Worm (Caenorhabditis elegans) whole organism, L1 larva: ENCODE results near the gene nlp-63.
A peak's percentile ranks its signal among the peaks of the same experiment; 100 is the strongest.

Experiments
- F16B12.6 ChIP-seq: fragments of 150-350 bp; optimal IDR thresholded peaks from 2 replicates; lab custom pipeline; 2014; ENCODE audit warnings: missing biosample characterization, missing genetic modification characterization
- alr-1 ChIP-seq: fragments of 200-800 bp; sonication (Bioruptor generic); optimal IDR thresholded peaks from 2 replicates; lab custom pipeline; 2018; ENCODE audit warnings: borderline replicate concordance, mild to moderate bottlenecking, missing genetic modification characterization, missing compliant biosample characterization
- aly-2 ChIP-seq: fragments of 150-350 bp; optimal IDR thresholded peaks from 2 replicates; lab custom pipeline; 2014; ENCODE audit warnings: missing biosample characterization, missing genetic modification characterization
- ceh-63 ChIP-seq: fragments of 200-800 bp; sonication (Bioruptor generic); optimal IDR thresholded peaks from 2 replicates; lab custom pipeline; 2018; ENCODE audit warnings: mild to moderate bottlenecking, missing genetic modification characterization, missing compliant biosample characterization
- ceh-90 ChIP-seq: sonication (generic microtip); optimal IDR thresholded peaks from 2 replicates; lab custom pipeline; 2016; ENCODE audit warnings: missing genetic modification characterization, missing compliant biosample characterization
- dsc-1 ChIP-seq: sonication (generic microtip); optimal IDR thresholded peaks from 2 replicates; lab custom pipeline; 2016; ENCODE audit warnings: mild to moderate bottlenecking, missing genetic modification characterization, missing compliant biosample characterization
- efl-1 ChIP-seq, 4 experiments: fragments of 150-350 bp; optimal IDR thresholded peaks in 3 of 4; peaks in 1 of 4; 1 replicate in 1 of 4; 2 replicates in 3 of 4; lab custom pipeline; 2014; ENCODE audit warnings: missing biosample characterization in 2 of 4, missing genetic modification characterization in 2 of 4, missing genetic modification reagents in 2 of 4
- efl-3 ChIP-seq: fragments of 200-800 bp; sonication (Bioruptor generic); optimal IDR thresholded peaks from 2 replicates; lab custom pipeline; 2018; ENCODE audit warnings: mild to moderate bottlenecking, missing genetic modification characterization, missing compliant biosample characterization
- egl-27 ChIP-seq, 2 experiments: fragments of 150-350 bp in 1 of 2; sonication (generic microtip); optimal IDR thresholded peaks; 3 replicates each; lab custom pipeline; 2017 to 2018; ENCODE audit warnings: missing biosample characterization in 2 of 2, missing genetic modification characterization in 2 of 2, missing genetic modification reagents in 2 of 2
- elt-2 ChIP-seq: sonication (generic microtip); optimal IDR thresholded peaks from 2 replicates; lab custom pipeline; 2016; ENCODE audit warnings: missing genetic modification characterization, mild to moderate bottlenecking, inconsistent platforms, missing compliant biosample characterization, missing genetic modification reagents
- fkh-8 ChIP-seq: sonication (generic microtip); optimal IDR thresholded peaks from 2 replicates; lab custom pipeline; 2016; ENCODE audit warnings: mild to moderate bottlenecking, missing genetic modification characterization, missing compliant biosample characterization
- fos-1 ChIP-seq: fragments of 150-350 bp; optimal IDR thresholded peaks from 2 replicates; lab custom pipeline; 2014; ENCODE audit warnings: missing biosample characterization, missing genetic modification characterization
- hpl-2 ChIP-seq: fragments of 150-350 bp; optimal IDR thresholded peaks from 2 replicates; lab custom pipeline; 2014; ENCODE audit warnings: missing biosample characterization, missing genetic modification reagents, missing genetic modification characterization
- irx-1 ChIP-seq: sonication (generic microtip); optimal IDR thresholded peaks from 2 replicates; lab custom pipeline; 2016; ENCODE audit warnings: missing genetic modification characterization, missing compliant biosample characterization
- jun-1 ChIP-seq: fragments of 150-350 bp; optimal IDR thresholded peaks from 2 replicates; lab custom pipeline; 2014; ENCODE audit warnings: missing biosample characterization, missing genetic modification reagents, missing genetic modification characterization
- lin-14 ChIP-seq: fragments of 200-800 bp; sonication (Bioruptor generic); optimal IDR thresholded peaks from 2 replicates; lab custom pipeline; 2018; ENCODE audit warnings: mild to moderate bottlenecking, missing genetic modification characterization, moderate library complexity, missing compliant biosample characterization
- lin-35 ChIP-seq, 2 experiments: fragments of 150-350 bp; optimal IDR thresholded peaks; 2 replicates each; lab custom pipeline; 2014; ENCODE audit warnings: missing biosample characterization in 2 of 2, missing genetic modification characterization in 2 of 2, missing genetic modification reagents in 2 of 2
- lin-39 ChIP-seq: fragments of 150-350 bp; optimal IDR thresholded peaks from 2 replicates; lab custom pipeline; 2014; ENCODE audit warnings: missing biosample characterization, missing genetic modification reagents, missing genetic modification characterization
- lsy-2 ChIP-seq, 2 experiments: fragments of 150-350 bp; optimal IDR thresholded peaks; 2 replicates each; lab custom pipeline; 2014; ENCODE audit warnings: missing biosample characterization in 2 of 2, missing genetic modification characterization in 2 of 2
- mdl-1 ChIP-seq, 2 experiments: fragments of 150-350 bp; optimal IDR thresholded peaks; 2 replicates each; lab custom pipeline; 2014 to 2017; ENCODE audit warnings: missing biosample characterization in 2 of 2, missing genetic modification characterization in 2 of 2, inconsistent platforms in 1 of 2
- nhr-11 ChIP-seq: fragments of 150-350 bp; optimal IDR thresholded peaks from 2 replicates; lab custom pipeline; 2014; ENCODE audit warnings: missing biosample characterization, missing genetic modification characterization
- nhr-19 ChIP-seq: fragments of 200-800 bp; sonication (Bioruptor generic); conservative IDR thresholded peaks from 2 replicates; pipeline ENCODE4 v1.3.6; 2022; ENCODE audit warnings: missing genetic modification characterization, missing compliant biosample characterization
- nhr-71 ChIP-seq: sonication (generic microtip); optimal IDR thresholded peaks from 2 replicates; lab custom pipeline; 2016; ENCODE audit warnings: mild to moderate bottlenecking, missing genetic modification characterization, moderate library complexity, missing compliant biosample characterization
- nhr-77 ChIP-seq: fragments of 150-350 bp; optimal IDR thresholded peaks from 2 replicates; lab custom pipeline; 2014; ENCODE audit warnings: missing biosample characterization, missing genetic modification characterization
- nhr-84 ChIP-seq: sonication (generic microtip); optimal IDR thresholded peaks from 2 replicates; lab custom pipeline; 2017; ENCODE audit warnings: missing biosample characterization, missing genetic modification characterization
- nhr-85 ChIP-seq: sonication (generic microtip); peaks from one replicate; lab custom pipeline; 2016; ENCODE audit warnings: missing genetic modification characterization, inconsistent platforms, missing compliant biosample characterization
- nhr-90 ChIP-seq: sonication (generic microtip); optimal IDR thresholded peaks from 2 replicates; lab custom pipeline; 2016; ENCODE audit warnings: mild to moderate bottlenecking, missing genetic modification characterization, missing compliant biosample characterization; ENCODE audit not compliant: poor library complexity
- tlp-1 ChIP-seq: fragments of 150-350 bp; optimal IDR thresholded peaks from 2 replicates; lab custom pipeline; 2014; ENCODE audit warnings: missing biosample characterization, missing genetic modification characterization
- unc-130 ChIP-seq: fragments of 150-350 bp; optimal IDR thresholded peaks from 2 replicates; lab custom pipeline; 2017; ENCODE audit warnings: missing biosample characterization, missing genetic modification characterization, inconsistent platforms
- vab-15 ChIP-seq: sonication (generic microtip); optimal IDR thresholded peaks from 2 replicates; lab custom pipeline; 2017; ENCODE audit warnings: missing genotype, mild to moderate bottlenecking, missing genetic modification characterization, missing compliant biosample characterization

Gene nlp-63

DNA sequence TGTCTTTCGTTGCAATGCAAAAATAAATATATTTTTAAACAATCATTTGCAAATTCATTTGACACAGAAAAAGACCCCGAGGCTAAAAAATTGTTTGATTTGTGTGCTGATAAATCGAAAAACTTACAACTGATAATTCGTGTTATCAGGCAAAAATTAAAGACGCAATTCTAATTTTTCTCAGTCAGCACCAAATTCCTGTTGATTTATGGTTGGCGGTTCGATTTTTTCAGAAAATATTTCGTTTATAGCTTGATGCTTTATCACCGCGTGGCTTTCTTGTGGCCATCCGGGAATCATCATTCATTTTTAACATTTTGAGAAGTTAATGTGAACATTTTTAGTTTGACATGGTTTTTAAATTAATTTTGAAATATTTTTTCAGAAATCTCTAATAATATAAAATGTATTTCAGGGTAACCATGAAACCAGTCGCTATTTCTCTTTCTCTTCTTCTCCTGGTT lies 16.0 kb upstream of the nlp-63 start, which contains the start of gene asah-2:
TSS of gene asah-2 (plus strand) at position 414 of the 464 bp plus-strand sequence.
- TF ChIP-seq nhr-90 (tag; lab: Kevin White, UChicago) = peak; percentile 2
- TF ChIP-seq elt-2 (tag; lab: Kevin White, UChicago) = peak; percentile 83
- TF ChIP-seq F16B12.6 (tag; lab: Kevin White, UChicago) = no peak
- TF ChIP-seq aly-2 (tag; lab: Kevin White, UChicago) = no peak
- TF ChIP-seq fos-1 (tag; lab: Kevin White, UChicago) = no peak
- no peak for TF ChIP-seq alr-1 (tag; lab: Kevin White, UChicago)
- no peak for TF ChIP-seq nhr-19

DNA sequence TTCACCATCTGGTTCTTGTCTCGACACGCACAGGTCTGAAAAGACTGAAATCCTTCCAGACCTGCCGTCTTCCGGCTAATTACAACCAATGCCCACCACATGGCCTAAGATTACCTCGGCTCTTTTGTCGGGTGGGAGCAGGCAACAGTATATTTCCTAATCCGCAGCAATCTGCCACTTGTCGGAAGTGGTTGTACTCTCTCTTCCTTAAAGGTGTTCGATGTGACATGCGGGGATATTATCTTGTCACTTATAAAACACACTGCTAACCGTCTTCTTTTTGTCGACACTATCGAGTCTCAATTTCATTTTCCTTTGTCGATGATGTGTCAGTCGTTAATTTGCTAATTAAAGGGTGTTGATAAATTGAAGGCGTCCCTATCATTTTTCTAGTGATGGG lies 11.1 kb upstream of the nlp-63 start, which contains the start of gene F27E5.3:
TSS of gene F27E5.3 (minus strand) at position 101 of the 400 bp plus-strand sequence.
- TF ChIP-seq nhr-85 (no peak), egl-27 (tag; optimal IDR thresholded peaks at IDR 0.05; lab: Kevin White, UChicago) (no peak), unc-130 (tag; lab: Kevin White, UChicago) (no peak), nhr-84 (no peak), mdl-1 (tag; optimal IDR thresholded peaks at IDR 0.05; lab: Kevin White, UChicago) (no peak), ceh-63 (no peak), hpl-2 (GFP tag; lab: Kevin White, UChicago) (no peak), jun-1 (no peak), nhr-90 (tag; lab: Kevin White, UChicago) (no peak)

DNA sequence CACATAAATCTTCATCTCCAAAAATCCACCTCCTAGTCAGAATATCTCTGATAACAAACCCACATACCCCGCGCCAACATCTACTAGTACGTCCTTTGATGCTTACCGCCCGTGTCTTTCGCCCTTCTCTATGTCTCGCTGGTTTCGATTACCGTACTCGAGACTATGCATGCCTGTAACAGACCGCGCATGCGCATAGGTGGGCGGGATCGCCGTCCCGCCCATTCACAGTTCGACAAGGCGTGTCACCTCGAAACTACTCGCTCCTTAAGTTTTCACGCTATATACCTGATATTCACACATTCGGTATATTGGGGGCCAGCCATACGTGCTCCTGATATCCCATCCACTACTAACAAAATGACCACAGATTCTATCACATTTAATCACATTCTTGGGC lies 8.7 kb upstream of the nlp-63 start, which contains the start of gene pax-3:
TSS of gene pax-3 (plus strand) at position 83 of the 400 bp plus-strand sequence.
- TF ChIP-seq elt-2 (tag; lab: Kevin White, UChicago) (no peak), efl-3 (GFP tag; lab: Kevin White, UChicago) (no peak), lin-14 (GFP tag; lab: Kevin White, UChicago) (peak; percentile 12), nhr-85 (peak; percentile 87), lin-39 (tag; lab: Kevin White, UChicago) (no peak), tlp-1 (no peak), lsy-2 (tag; optimal IDR thresholded peaks at IDR 0.05; lab: Kevin White, UChicago) (peak in 1 of 2 experiments; percentile 69)

DNA sequence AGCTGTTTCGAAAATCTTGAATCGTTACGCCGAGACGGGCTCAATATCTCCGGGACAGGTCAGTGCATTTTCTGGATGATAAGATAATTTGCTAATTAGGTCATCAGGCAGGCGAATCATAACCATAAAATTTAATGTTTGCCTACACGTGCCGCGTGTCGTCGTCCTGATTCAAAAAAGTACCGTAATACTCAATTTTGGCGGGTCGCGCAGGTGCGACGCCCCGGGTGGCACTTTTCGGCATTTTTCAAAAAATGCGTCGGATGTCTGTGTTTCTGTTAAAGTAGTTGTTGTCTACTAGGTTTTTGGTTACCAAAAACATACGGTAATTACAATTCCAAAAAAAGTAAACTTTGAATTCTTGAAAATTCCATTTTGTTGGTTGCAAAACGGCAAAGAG lies 7.7 kb upstream of the nlp-63 start:
- TF ChIP-seq nhr-85 = peak; percentile 64
- no peak for TF ChIP-seq efl-1 (optimal IDR thresholded peaks at IDR 0.05; lab: Kevin White, UChicago)
- TF ChIP-seq efl-1 (GFP tag; optimal IDR thresholded peaks at IDR 0.05 in 1 of 2; lab: Kevin White, UChicago) = peak in 1 of 2 experiments; percentile 49
- TF ChIP-seq jun-1 = no peak
- TF ChIP-seq lsy-2 (tag; optimal IDR thresholded peaks at IDR 0.05; lab: Kevin White, UChicago) = peak in 1 of 2 experiments; percentile 47
- no peak for TF ChIP-seq alr-1 (tag; lab: Kevin White, UChicago)
- TF ChIP-seq vab-15 (tag; lab: Kevin White, UChicago) = peak; percentile 60

DNA sequence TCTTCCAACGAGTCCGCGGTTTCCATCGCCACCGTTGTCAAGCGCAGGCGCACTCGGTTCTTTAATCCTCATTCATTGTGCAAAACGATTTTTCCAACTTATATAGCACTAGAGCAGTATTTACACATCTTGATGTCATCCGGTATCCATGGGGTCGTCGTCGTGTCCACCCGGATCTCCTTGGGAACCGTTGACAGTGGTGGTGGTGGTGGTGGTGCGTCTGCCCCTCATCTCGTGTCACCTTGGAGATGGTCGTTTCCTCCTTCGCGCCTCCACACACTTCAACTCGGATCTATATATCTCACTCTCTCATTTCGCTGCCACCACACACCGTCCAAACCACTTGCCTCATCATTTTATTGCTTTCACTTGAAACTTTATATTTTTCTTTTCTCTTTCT lies 7.6 kb downstream of the nlp-63 start:
- TF ChIP-seq lin-35 (GFP tag; optimal IDR thresholded peaks at IDR 0.05; lab: Kevin White, UChicago) = no peak
- TF ChIP-seq fkh-8 (tag; lab: Kevin White, UChicago) = peak; percentile 63
- no peak for TF ChIP-seq nhr-71 (tag; lab: Kevin White, UChicago)

DNA sequence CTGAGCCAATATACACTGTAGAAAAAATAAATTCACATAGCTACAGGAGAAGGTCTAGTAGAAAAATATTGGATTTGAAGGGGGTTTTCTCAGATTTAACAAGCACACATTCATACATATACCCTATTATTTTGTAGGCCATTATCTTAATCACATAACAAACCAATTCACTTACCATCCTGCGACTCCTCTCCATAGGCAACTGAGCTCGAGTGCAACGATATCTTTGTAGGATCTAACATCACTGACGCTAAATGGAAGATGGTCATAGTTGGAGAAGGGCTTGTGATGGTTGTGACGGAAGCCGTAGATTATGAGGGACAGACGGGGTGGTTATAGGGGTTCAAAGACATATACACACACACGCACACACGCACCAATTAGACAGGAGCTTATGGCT lies 8.9 kb downstream of the nlp-63 start:
- TF ChIP-seq ceh-90 (tag; lab: Kevin White, UChicago) = no peak
- no peak for TF ChIP-seq nhr-90 (tag; lab: Kevin White, UChicago)
- TF ChIP-seq irx-1 (tag; lab: Kevin White, UChicago) = no peak
- TF ChIP-seq egl-27 (tag; optimal IDR thresholded peaks at IDR 0.05; lab: Kevin White, UChicago) = no peak
- no peak for TF ChIP-seq nhr-84
- TF ChIP-seq efl-1 (optimal IDR thresholded peaks at IDR 0.05; lab: Kevin White, UChicago) = no peak
- TF ChIP-seq efl-1 (GFP tag; optimal IDR thresholded peaks at IDR 0.05 in 1 of 2; lab: Kevin White, UChicago) = peak in 1 of 2 experiments; percentile 59

DNA sequence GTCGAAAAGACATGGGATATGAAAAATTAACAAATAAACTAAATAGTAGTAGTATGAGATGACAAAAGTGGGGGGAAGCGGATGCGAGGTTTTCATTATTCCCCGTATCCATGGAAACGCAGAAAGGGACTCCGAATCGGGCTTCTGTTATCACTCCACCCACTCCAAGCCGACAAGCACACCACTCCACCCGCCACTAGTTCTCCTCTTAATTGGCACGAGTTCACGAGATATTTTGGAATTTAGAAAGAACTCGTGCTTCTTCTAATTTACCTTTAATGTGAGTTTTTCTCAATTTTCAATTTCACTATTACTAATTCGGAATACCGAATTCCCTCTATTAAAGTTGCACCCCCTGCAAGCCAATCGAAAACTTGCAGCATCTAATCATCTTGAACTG lies 11.2 kb downstream of the nlp-63 start:
- no peak for TF ChIP-seq nhr-77 (tag; lab: Kevin White, UChicago)
- TF ChIP-seq nhr-19 = no peak
- peak; percentile 37 for TF ChIP-seq dsc-1 (tag; lab: Kevin White, UChicago)
- TF ChIP-seq fkh-8 (tag; lab: Kevin White, UChicago) = peak; percentile 57
- no peak for TF ChIP-seq nhr-11 (tag; lab: Kevin White, UChicago)
